Worm (Caenorhabditis elegans): ENCODE results near the gene ddo-3.

Gene ddo-3

ce11 chrIII:6551187-6552058 is 36.2 kb upstream of the ddo-3 start, which contains the start of gene C09E7.7 (continued):
- TF ChIP-seq lin-29 (GFP tag; IDR thresholded peaks at IDR 0.05) (0 out of 2 replicates have a peak, but pooled peaks have one; percentile 40), lin-13 (GFP tag; optimal IDR thresholded peaks at IDR 0.05) (peak; percentile 6), F37D6.2 (tag; optimal IDR thresholded peaks at IDR 0.05) (peak; percentile 58), ZK337.2 (GFP tag; IDR thresholded peaks at IDR 0.05) (peak; percentile 79), ctbp-1 (GFP tag; IDR thresholded peaks at IDR 0.05) (peak; percentile 71; the same call in 1 of the 2 replicates), egl-43 (GFP tag; IDR thresholded peaks at IDR 0.05) (peak; percentile 66), mep-1 (tag; optimal IDR thresholded peaks at IDR 0.05) (peak; percentile 77), mdl-1 (tag; optimal IDR thresholded peaks at IDR 0.05) (peak in 1 of 2 experiments; percentile 38), saeg-2 (GFP tag; IDR thresholded peaks at IDR 0.05) (0 out of 2 replicates have a peak, but pooled peaks have one; percentile 26), hif-1 (tag; optimal IDR thresholded peaks at IDR 0.05) (peak in 1 of 2 experiments; percentile 51), tag-97 (GFP tag; IDR thresholded peaks at IDR 0.05) (0 out of 2 replicates have a peak, but pooled peaks have one; percentile 44), Y75B8A.6 (GFP tag; IDR thresholded peaks at IDR 0.05) (0 out of 2 replicates have a peak, but pooled peaks have one; percentile 14), daf-19 (GFP tag; conservative IDR thresholded peaks at IDR 0.05) (0 out of 2 replicates have a peak, but pooled peaks have one; percentile 28), nhr-42 (GFP tag; IDR thresholded peaks at IDR 0.05) (peak; percentile 85), lsy-2 (tag; optimal IDR thresholded peaks at IDR 0.05) (peak; percentile 39 to 43), mxl-3 (GFP tag; optimal IDR thresholded peaks at IDR 0.05) (peak; percentile 35), aha-1 (tag) (peak; percentile 95), madf-5 (GFP tag; IDR thresholded peaks at IDR 0.05) (0 out of 4 replicates have a peak, but pooled peaks have one; percentile 6 to 10)

ce11 chrIII:6558487-6558886 is 29.2 kb upstream of the ddo-3 start, which contains the start of gene C09E7.8:
TSS of gene C09E7.8 (minus strand) at chrIII:6558587.
- TF ChIP-seq nhr-76 (tag; optimal IDR thresholded peaks at IDR 0.05) (no peak), Y105C5A.15 (GFP tag; IDR thresholded peaks at IDR 0.05) (no peak), Y75B8A.6 (GFP tag; IDR thresholded peaks at IDR 0.05) (no peak), mdl-1 (tag; optimal IDR thresholded peaks at IDR 0.05) (no peak), snpc-4 (tag; optimal IDR thresholded peaks at IDR 0.05) (no peak), sdz-12 (GFP tag; optimal IDR thresholded peaks at IDR 0.05) (no peak), gei-8 (GFP tag; optimal IDR thresholded peaks at IDR 0.05) (no peak), spr-3 (GFP tag; optimal IDR thresholded peaks at IDR 0.05) (no peak), arid-1 (GFP tag; conservative IDR thresholded peaks at IDR 0.05) (no peak), attf-4 (tag; optimal IDR thresholded peaks at IDR 0.05) (no peak), ceh-28 (tag; optimal IDR thresholded peaks at IDR 0.05) (no peak), ztf-7 (tag; optimal IDR thresholded peaks at IDR 0.05) (no peak), unc-130 (GFP tag; optimal IDR thresholded peaks at IDR 0.05) (no peak), saeg-2 (GFP tag; IDR thresholded peaks at IDR 0.05) (no peak), Y5F2A.4 (GFP tag; optimal IDR thresholded peaks at IDR 0.05) (no peak)

- no peak for TF ChIP-seq mdl-1 (tag; optimal IDR thresholded peaks at IDR 0.05)
- TF ChIP-seq unc-62 (GFP tag; optimal IDR thresholded peaks at IDR 0.05 in 1 of 2) = peak in 1 of 2 experiments; percentile 55
- no peak for TF ChIP-seq unc-62 (tag; optimal IDR thresholded peaks at IDR 0.05)
- no peak for TF ChIP-seq nhr-111 (GFP tag; optimal IDR thresholded peaks at IDR 0.05)
These were observed 10.5 kb upstream of the ddo-3 start for ce11 chrIII:6577159-6577558.

ce11 chrIII:6578505-6578904 is 9.2 kb upstream of the ddo-3 start, which contains the start of gene F27B3.6:
TSS of gene F27B3.6 (minus strand) at chrIII:6578605.
- TF ChIP-seq ceh-44 (GFP tag; IDR thresholded peaks at IDR 0.05) = no peak
- no peak for TF ChIP-seq daf-16 (GFP tag; optimal IDR thresholded peaks at IDR 0.05)
- no peak for TF ChIP-seq daf-16 (tag; optimal IDR thresholded peaks at IDR 0.05)
- TF ChIP-seq ceh-82 (tag; optimal IDR thresholded peaks at IDR 0.05) = no peak
- no peak for TF ChIP-seq T20F7.1 (GFP tag; optimal IDR thresholded peaks at IDR 0.05)
- TF ChIP-seq dve-1 (tag; optimal IDR thresholded peaks at IDR 0.05; ENCODE audit: insufficient read depth) = no peak
- TF ChIP-seq lir-3 (tag; optimal IDR thresholded peaks at IDR 0.05) = no peak
- no peak for TF ChIP-seq fos-1 (tag; optimal IDR thresholded peaks at IDR 0.05)
- no peak for TF ChIP-seq pqm-1 (tag; optimal IDR thresholded peaks at IDR 0.05)
- TF ChIP-seq saeg-2 (GFP tag; IDR thresholded peaks at IDR 0.05) = no peak
- TF ChIP-seq ZK337.2 (GFP tag; IDR thresholded peaks at IDR 0.05) = no peak
- TF ChIP-seq rbr-2 (tag; optimal IDR thresholded peaks at IDR 0.05) = no peak
- no peak for TF ChIP-seq lin-38 (GFP tag; IDR thresholded peaks at IDR 0.05)
- no peak for TF ChIP-seq fkh-10 (GFP tag; optimal IDR thresholded peaks at IDR 0.05)
- TF ChIP-seq nhr-77 (tag; optimal IDR thresholded peaks at IDR 0.05) = no peak

Measured in whole organism, L4 larva.